Worm (Caenorhabditis elegans): ENCODE data around the gene madd-2.

ce11 chrV:1235355-1235754 lies at the start of gene madd-2:
- no peak for TF ChIP-seq fax-1 (tag; optimal IDR thresholded peaks at IDR 0.05)
- TF ChIP-seq pha-4 (tag; optimal IDR thresholded peaks at IDR 0.05), result no peak
- no peak for TF ChIP-seq ceh-48 (tag; optimal IDR thresholded peaks at IDR 0.05)
- TF ChIP-seq rnt-1 (tag; optimal IDR thresholded peaks at IDR 0.05), result no peak
- no peak for TF ChIP-seq ceh-9 (tag; optimal IDR thresholded peaks at IDR 0.05)
- no peak for TF ChIP-seq pha-2 (tag; optimal IDR thresholded peaks at IDR 0.05)
- TF ChIP-seq lin-11 (tag; optimal IDR thresholded peaks at IDR 0.05), result no peak
- TF ChIP-seq nfya-1 (tag; optimal IDR thresholded peaks at IDR 0.05), result no peak
- TF ChIP-seq ama-1 (optimal IDR thresholded peaks at IDR 0.05), result no peak
- TF ChIP-seq npax-4 (tag; optimal IDR thresholded peaks at IDR 0.05), result no peak
- no peak for TF ChIP-seq ceh-31 (tag; optimal IDR thresholded peaks at IDR 0.05)
